Worm (Caenorhabditis elegans) whole organism, L4 larva: ENCODE measurements around the gene pifk-1.

Source experiments
- F49E8.2 ChIP-seq: sonication (generic microtip); optimal IDR thresholded peaks from 2 replicates; lab custom pipeline; 2016; ENCODE audit warnings: missing compliant biosample characterization, mild to moderate bottlenecking, missing genetic modification characterization, borderline replicate concordance
- T20F7.1 ChIP-seq: fragments of 200-800 bp; sonication (Bioruptor generic); optimal IDR thresholded peaks from 2 replicates; lab custom pipeline; 2018; ENCODE audit warnings: mild to moderate bottlenecking, missing genetic modification characterization, missing compliant biosample characterization
- Y75B8A.6 ChIP-seq: fragments of 200-800 bp; sonication (Bioruptor generic); IDR thresholded peaks from 2 replicates; pipeline ENCODE4 v1.3.6; 2022; ENCODE audit warnings: missing genetic modification reagents, missing genetic modification characterization, missing compliant biosample characterization
- aha-1 ChIP-seq: fragments of 150-350 bp; peaks from one replicate; lab custom pipeline; 2014; ENCODE audit warnings: missing biosample characterization, missing genetic modification characterization
- ama-1 ChIP-seq: fragments of 150-350 bp; optimal IDR thresholded peaks from 2 replicates; lab custom pipeline; 2014; ENCODE audit warnings: inconsistent platforms, mixed read lengths
- ctbp-1 ChIP-seq: fragments of 200-800 bp; sonication (Bioruptor generic); IDR thresholded peaks from 2 replicates; pipeline ENCODE4 v1.3.6; 2022; ENCODE audit warnings: missing genetic modification reagents, missing genetic modification characterization, missing compliant biosample characterization
- daf-16 ChIP-seq, 3 experiments: sonication (generic microtip); optimal IDR thresholded peaks; 2 replicates each; lab custom pipeline; 2016 to 2017; ENCODE audit warnings: missing genetic modification characterization in 3 of 3, missing genetic modification reagents in 3 of 3, mild to moderate bottlenecking in 2 of 3, missing compliant biosample characterization in 2 of 3, missing biosample characterization in 1 of 3, moderate library complexity in 1 of 3
- dmd-6 ChIP-seq: fragments of 200-800 bp; sonication (Bioruptor generic); IDR thresholded peaks from 2 replicates; pipeline ENCODE4 v1.3.6; 2022; ENCODE audit warnings: missing genetic modification reagents, missing genetic modification characterization, missing compliant biosample characterization
- dmd-8 ChIP-seq: fragments of 200-800 bp; sonication (Bioruptor generic); IDR thresholded peaks from 2 replicates; pipeline ENCODE4 v1.3.6; 2022; ENCODE audit warnings: missing genetic modification characterization, missing compliant biosample characterization
- dpl-1 ChIP-seq: fragments of 150-350 bp; optimal IDR thresholded peaks from 2 replicates; lab custom pipeline; 2014; ENCODE audit warnings: missing biosample characterization, missing genetic modification reagents, missing genetic modification characterization
- egl-43 ChIP-seq: fragments of 200-800 bp; sonication (Bioruptor generic); IDR thresholded peaks from 2 replicates; pipeline ENCODE4 v1.3.6; 2022; ENCODE audit warnings: missing genetic modification reagents, missing genetic modification characterization, missing compliant biosample characterization
- fkh-10 ChIP-seq: fragments of 150-350 bp; optimal IDR thresholded peaks from 2 replicates; lab custom pipeline; 2014; ENCODE audit warnings: missing biosample characterization, missing genetic modification reagents, missing genetic modification characterization
- hif-1 ChIP-seq, 2 experiments: sonication (generic microtip); optimal IDR thresholded peaks; 2 replicates each; lab custom pipeline; 2016 to 2017; ENCODE audit warnings: missing compliant biosample characterization in 2 of 2, missing genetic modification characterization in 2 of 2, missing genetic modification reagents in 2 of 2, missing genotype in 2 of 2, mild to moderate bottlenecking in 1 of 2
- hlh-11 ChIP-seq: fragments of 200-800 bp; sonication (Bioruptor generic); optimal IDR thresholded peaks from 2 replicates; lab custom pipeline; 2018; ENCODE audit warnings: mild to moderate bottlenecking, missing genetic modification characterization, missing compliant biosample characterization
- hlh-30 ChIP-seq: sonication (generic microtip); optimal IDR thresholded peaks from 2 replicates; lab custom pipeline; 2017; ENCODE audit warnings: antibody characterized with exemption, mild to moderate bottlenecking, missing genetic modification characterization, missing compliant biosample characterization; ENCODE audit not compliant: insufficient read depth
- hmg-1.1 ChIP-seq: fragments of 200-800 bp; sonication (Bioruptor generic); IDR thresholded peaks from 2 replicates; pipeline ENCODE4 v1.3.6; 2022; ENCODE audit warnings: missing genetic modification reagents, missing genetic modification characterization, missing compliant biosample characterization
- lim-7 ChIP-seq: fragments of 200-800 bp; sonication (Bioruptor generic); IDR thresholded peaks from 2 replicates; pipeline ENCODE4 v1.3.6; 2022; ENCODE audit warnings: missing genetic modification characterization, missing compliant biosample characterization
- lin-1 ChIP-seq: fragments of 200-800 bp; sonication (Bioruptor generic); IDR thresholded peaks from 2 replicates; pipeline ENCODE4 v1.3.6; 2022; ENCODE audit warnings: missing genetic modification reagents, missing genetic modification characterization, missing compliant biosample characterization
- lin-13 ChIP-seq: fragments of 150-350 bp; optimal IDR thresholded peaks from 2 replicates; lab custom pipeline; 2014; ENCODE audit warnings: missing biosample characterization, missing genetic modification reagents, missing genetic modification characterization
- lin-15B ChIP-seq: fragments of 150-350 bp; sonication (generic microtip); optimal IDR thresholded peaks from 3 replicates; lab custom pipeline; 2014; ENCODE audit warnings: missing biosample characterization, missing genetic modification characterization
- lin-38 ChIP-seq: fragments of 200-800 bp; sonication (Bioruptor generic); IDR thresholded peaks from 2 replicates; pipeline ENCODE4 v1.3.6; 2022; ENCODE audit warnings: missing genetic modification reagents, missing genetic modification characterization, missing compliant biosample characterization
- lsy-2 ChIP-seq, 2 experiments: fragments of 150-350 bp in 1 of 2; sonication (generic microtip) in 1 of 2; optimal IDR thresholded peaks; 2 replicates each; lab custom pipeline; 2014 to 2017; ENCODE audit warnings: missing biosample characterization in 2 of 2, missing genetic modification characterization in 2 of 2
- madf-9 ChIP-seq: fragments of 200-800 bp; sonication (Bioruptor generic); conservative IDR thresholded peaks from 2 replicates; pipeline ENCODE4 v1.3.6; 2022; ENCODE audit warnings: missing genetic modification reagents, missing genetic modification characterization, missing compliant biosample characterization
- mdl-1 ChIP-seq, 2 experiments: fragments of 150-350 bp in 1 of 2; sonication (generic microtip) in 1 of 2; optimal IDR thresholded peaks; 2 replicates each; lab custom pipeline; 2014 to 2017; ENCODE audit warnings: missing biosample characterization in 2 of 2, missing genetic modification characterization in 2 of 2
- mep-1 ChIP-seq: fragments of 150-350 bp; sonication (generic microtip); optimal IDR thresholded peaks from 3 replicates; lab custom pipeline; 2014; ENCODE audit warnings: missing biosample characterization, missing genetic modification characterization
- mes-2 ChIP-seq: sonication (generic microtip); optimal IDR thresholded peaks from 2 replicates; lab custom pipeline; 2016; ENCODE audit warnings: missing genotype, mild to moderate bottlenecking, missing genetic modification characterization, missing compliant biosample characterization; ENCODE audit not compliant: poor library complexity, severe bottlenecking
- mxl-3 ChIP-seq: fragments of 200-800 bp; sonication (Bioruptor generic); optimal IDR thresholded peaks from 2 replicates; lab custom pipeline; 2018; ENCODE audit warnings: mild to moderate bottlenecking, missing genetic modification characterization, missing compliant biosample characterization
- nhr-11 ChIP-seq: fragments of 150-350 bp; optimal IDR thresholded peaks from 2 replicates; lab custom pipeline; 2014; ENCODE audit warnings: missing biosample characterization, missing genetic modification characterization
- nhr-28 ChIP-seq: fragments of 150-350 bp; optimal IDR thresholded peaks from 2 replicates; lab custom pipeline; 2014; ENCODE audit warnings: missing biosample characterization, missing genetic modification characterization
- nhr-77 ChIP-seq: fragments of 150-350 bp; optimal IDR thresholded peaks from 2 replicates; lab custom pipeline; 2014; ENCODE audit warnings: missing biosample characterization, missing genetic modification characterization
- pha-4 ChIP-seq, 2 experiments: fragments of 150-350 bp in 1 of 2; fragments of 200-800 bp in 1 of 2; sonication (Bioruptor generic) in 1 of 2; IDR thresholded peaks in 1 of 2; optimal IDR thresholded peaks in 1 of 2; 2 replicates each; pipeline versions ENCODE4 v1.3.6 to Lab custom; 2014 to 2022; ENCODE audit warnings: missing genetic modification characterization in 2 of 2, missing genetic modification reagents in 2 of 2, missing biosample characterization in 1 of 2, missing compliant biosample characterization in 1 of 2
- php-3 ChIP-seq: fragments of 200-800 bp; sonication (Bioruptor generic); IDR thresholded peaks from 2 replicates; pipeline ENCODE4 v1.3.6; 2022; ENCODE audit warnings: missing genetic modification reagents, missing genetic modification characterization, missing compliant biosample characterization
- pqm-1 ChIP-seq: sonication (generic microtip); optimal IDR thresholded peaks from 2 replicates; lab custom pipeline; 2017; ENCODE audit warnings: missing biosample characterization, missing genetic modification characterization
- rbr-2 ChIP-seq: sonication (generic microtip); optimal IDR thresholded peaks from 2 replicates; lab custom pipeline; 2016; ENCODE audit warnings: missing genotype, missing genetic modification characterization, missing compliant biosample characterization
- snpc-4 ChIP-seq: fragments of 150-350 bp; optimal IDR thresholded peaks from 2 replicates; lab custom pipeline; 2014; ENCODE audit warnings: missing biosample characterization, missing genetic modification characterization
- unc-39 ChIP-seq: sonication (generic microtip); optimal IDR thresholded peaks from 2 replicates; lab custom pipeline; 2017; ENCODE audit warnings: missing biosample characterization, missing genetic modification characterization
- unc-62 ChIP-seq, 3 experiments: fragments of 150-350 bp in 1 of 3; sonication (generic microtip); optimal IDR thresholded peaks in 2 of 3; peaks in 1 of 3; 1 replicate in 1 of 3; 2 replicates in 2 of 3; lab custom pipeline; 2014 to 2017; ENCODE audit warnings: missing biosample characterization in 3 of 3, missing genetic modification characterization in 3 of 3, missing genetic modification reagents in 3 of 3, missing genotype in 1 of 3

Gene pifk-1

ce11 chrX:880367-880766 is 43.9 kb downstream of the pifk-1 start, which contains the start of gene ZC13.2:
TSS of gene ZC13.2 (plus strand) at chrX:880667.
- TF ChIP-seq ctbp-1 (no peak), mdl-1 (tag; optimal IDR thresholded peaks at IDR 0.05; lab: Kevin White, UChicago) (no peak), aha-1 (tag; lab: Kevin White, UChicago) (peak; percentile 6), unc-62 (GFP tag; optimal IDR thresholded peaks at IDR 0.05 in 1 of 2; lab: Kevin White, UChicago) (peak in 1 of 2 experiments; percentile 66), unc-62 (tag; optimal IDR thresholded peaks at IDR 0.05; lab: Kevin White, UChicago) (no peak), dpl-1 (GFP tag; lab: Kevin White, UChicago) (no peak), ama-1 (lab: Kevin White, UChicago) (no peak)

DNA sequence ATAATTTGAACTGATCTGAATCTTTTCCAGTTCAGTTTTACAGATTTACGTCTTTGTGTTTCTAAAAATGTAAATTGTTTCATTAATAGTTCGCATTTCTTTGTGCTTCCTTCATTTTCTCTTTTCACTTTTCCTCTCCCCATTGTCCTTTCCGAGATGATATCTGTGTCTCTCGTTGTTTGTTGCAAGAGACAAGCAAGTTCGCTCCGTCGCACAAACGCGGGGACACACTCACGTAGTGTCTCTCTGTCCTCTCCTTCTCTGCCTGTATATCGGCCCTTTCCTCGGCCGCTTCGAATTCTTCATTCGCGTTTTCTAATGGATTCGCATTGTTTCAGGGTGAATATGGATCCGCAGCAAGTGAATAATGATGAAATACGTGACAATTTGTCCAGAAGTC is 47.4 kb downstream of the pifk-1 start, which contains the start of gene ZC13.1:
Gene ZC13.1 (plus strand): TSS at position 305 of the 400 bp plus-strand sequence.
- peak; percentile 45 for TF ChIP-seq lin-13 (GFP tag; lab: Kevin White, UChicago)
- peak; percentile 50 for TF ChIP-seq hlh-30 (tag; lab: Kevin White, UChicago)
- no peak for TF ChIP-seq F49E8.2 (tag; lab: Kevin White, UChicago)
- TF ChIP-seq php-3 (GFP tag; lab: Robert Waterston, UW) = no peak
- TF ChIP-seq snpc-4 = no peak
- no peak for TF ChIP-seq daf-16 (GFP tag; optimal IDR thresholded peaks at IDR 0.05; lab: Kevin White, UChicago)
- TF ChIP-seq daf-16 (tag; optimal IDR thresholded peaks at IDR 0.05; lab: Kevin White, UChicago) = peak; percentile 64
- TF ChIP-seq Y75B8A.6 (GFP tag; lab: Robert Waterston, UW) = no peak
- peak; percentile 35 for TF ChIP-seq ama-1 (lab: Kevin White, UChicago)
- TF ChIP-seq nhr-28 (tag; lab: Kevin White, UChicago) = peak; percentile 84
- TF ChIP-seq lin-38 (GFP tag; lab: Robert Waterston, UW) = peak; percentile 89
- TF ChIP-seq mdl-1 (tag; optimal IDR thresholded peaks at IDR 0.05; lab: Kevin White, UChicago) = peak in 1 of 2 experiments; percentile 45
- peak in 1 of 2 experiments; percentile 68 for TF ChIP-seq hif-1 (tag; optimal IDR thresholded peaks at IDR 0.05; lab: Kevin White, UChicago)
- TF ChIP-seq fkh-10 (GFP tag; lab: Kevin White, UChicago) = peak; percentile 66
- TF ChIP-seq dpl-1 (GFP tag; lab: Kevin White, UChicago) = peak; percentile 54
- peak; percentile 61 for TF ChIP-seq rbr-2
- no peak for TF ChIP-seq unc-39 (tag; lab: Kevin White, UChicago)
- TF ChIP-seq mxl-3 (GFP tag; lab: Kevin White, UChicago) = peak; percentile 71
- TF ChIP-seq pha-4 (GFP tag; IDR thresholded peaks at IDR 0.05; lab: Robert Waterston, UW) = no peak
- TF ChIP-seq pha-4 (tag; optimal IDR thresholded peaks at IDR 0.05; lab: Kevin White, UChicago) = peak; percentile 38
- TF ChIP-seq aha-1 (tag; lab: Kevin White, UChicago) = peak; percentile 99
- TF ChIP-seq lin-1 = 0 out of 2 replicates have a peak, but pooled peaks have one; percentile 53
- no peak for TF ChIP-seq dmd-8 (GFP tag; lab: Robert Waterston, UW)
- TF ChIP-seq madf-9 (GFP tag; lab: Robert Waterston, UW) = no peak
- peak; percentile 85 for TF ChIP-seq mep-1 (tag; lab: Kevin White, UChicago)
- TF ChIP-seq lin-15B = no peak
- peak; percentile 81 for TF ChIP-seq mes-2 (tag; lab: Kevin White, UChicago)
- 0 out of 2 replicates have a peak, but pooled peaks have one; percentile 39 for TF ChIP-seq lim-7 (GFP tag; lab: Robert Waterston, UW)
- peak; percentile 26 for TF ChIP-seq nhr-11 (tag; lab: Kevin White, UChicago)
- peak; percentile 81 for TF ChIP-seq nhr-77
- peak in 1 of 2 experiments; percentile 81 for TF ChIP-seq lsy-2 (tag; optimal IDR thresholded peaks at IDR 0.05; lab: Kevin White, UChicago)
- TF ChIP-seq pqm-1 (tag; lab: Kevin White, UChicago) = peak; percentile 65
- TF ChIP-seq T20F7.1 (GFP tag; lab: Kevin White, UChicago) = peak; percentile 1
- 0 out of 2 replicates have a peak, but pooled peaks have one; percentile 5 for TF ChIP-seq egl-43 (GFP tag; lab: Robert Waterston, UW)
- peak; percentile 80 for TF ChIP-seq hmg-1.1 (GFP tag; lab: Robert Waterston, UW)
- peak; percentile 62 for TF ChIP-seq hlh-11 (tag; lab: Kevin White, UChicago)
- 0 out of 2 replicates have a peak, but pooled peaks have one; percentile 30 for TF ChIP-seq dmd-6 (GFP tag; lab: Robert Waterston, UW)
